Worm (Caenorhabditis elegans) whole organism, young adult: ENCODE data around the gene alfa-1.

ENCODE experiments used
- B0336.3 ChIP-seq: fragments of 200-800 bp; sonication (Bioruptor generic); IDR thresholded peaks from 2 replicates; pipeline ENCODE4 v1.3.6; 2022; ENCODE audit warnings: missing genetic modification characterization, missing compliant biosample characterization
- C06A6.2 ChIP-seq: fragments of 200-800 bp; sonication (Bioruptor generic); conservative IDR thresholded peaks from 2 replicates; pipeline ENCODE4 v1.3.6; 2022; ENCODE audit warnings: missing genetic modification characterization, missing compliant biosample characterization
- T26A5.8 ChIP-seq: sonication (generic microtip); optimal IDR thresholded peaks from 2 replicates; lab custom pipeline; 2016; ENCODE audit warnings: missing genetic modification characterization, missing compliant biosample characterization
- ama-1 ChIP-seq, 3 experiments: fragments of 150-350 bp in 1 of 3; sonication (generic microtip) in 2 of 3; optimal IDR thresholded peaks; 2 replicates each; lab custom pipeline; 2014 to 2018; ENCODE audit warnings: missing biosample characterization in 2 of 3, missing genetic modification characterization in 2 of 3, missing genetic modification reagents in 2 of 3
- hsf-1 ChIP-seq: fragments of 200-800 bp; sonication (Bioruptor generic); IDR thresholded peaks from 2 replicates; pipeline ENCODE4 v1.3.6; 2022; ENCODE audit warnings: missing genetic modification reagents, missing genetic modification characterization, missing compliant biosample characterization
- ztf-22 ChIP-seq: fragments of 200-800 bp; sonication (Bioruptor generic); optimal IDR thresholded peaks from 2 replicates; lab custom pipeline; 2018; ENCODE audit warnings: mild to moderate bottlenecking, missing genetic modification characterization, moderate library complexity, missing compliant biosample characterization

- TF ChIP-seq T26A5.8 (no peak), B0336.3 (GFP tag; lab: Robert Waterston, UW) (no peak), ztf-22 (GFP tag; lab: Kevin White, UChicago) (no peak), ama-1 (optimal IDR thresholded peaks at IDR 0.05; lab: Kevin White, UChicago) (no peak), ama-1 (GFP tag; optimal IDR thresholded peaks at IDR 0.05; lab: Kevin White, UChicago) (no peak), C06A6.2 (GFP tag; lab: Robert Waterston, UW) (no peak), hsf-1 (GFP tag; lab: Robert Waterston, UW) (no peak)
These were observed 34.8 kb upstream of the alfa-1 start for ce11 chrII:7697156-7697555.
